Fruit fly (Drosophila melanogaster): ENCODE data around the gene CG11069.

The CG11069 gene

DNA sequence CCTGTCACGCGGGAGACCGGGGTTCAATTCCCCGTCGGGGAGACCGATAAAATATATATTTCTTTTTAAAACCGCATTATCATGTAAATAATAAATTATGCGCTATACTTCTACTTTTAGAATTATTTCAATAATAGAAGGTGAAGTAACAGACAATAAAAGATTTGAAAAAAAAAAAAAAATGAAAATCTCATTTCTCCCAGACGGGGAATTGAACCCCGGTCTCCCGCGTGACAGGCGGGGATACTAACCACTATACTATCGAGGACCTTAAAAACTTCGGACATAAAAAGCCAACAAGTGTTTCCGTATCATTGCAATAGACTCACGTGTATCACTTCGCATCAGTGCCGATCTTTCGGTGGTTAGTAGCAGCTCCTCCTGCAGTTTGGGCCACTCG, 20.3 kb downstream of the CG11069 start (continued):
- no peak for TF ChIP-seq CG12219 (GFP tag; optimal IDR thresholded peaks at IDR 0.05)
- TF ChIP-seq vvl (GFP tag; IDR thresholded peaks at IDR 0.05), result no peak
- no peak for TF ChIP-seq D19A (tag; optimal IDR thresholded peaks at IDR 0.05)
- TF ChIP-seq crc (GFP tag; optimal IDR thresholded peaks at IDR 0.05), result no peak
- TF ChIP-seq CG16813 (GFP tag; IDR thresholded peaks at IDR 0.05; ENCODE audit: partially characterized antibody), result peak; percentile 51; the same call in 2 of the 3 replicates
- TF ChIP-seq jing (GFP tag; optimal IDR thresholded peaks at IDR 0.05), result no peak
- TF ChIP-seq CG6791 (GFP tag; IDR thresholded peaks at IDR 0.05; ENCODE audit: partially characterized antibody), result peak; percentile 7; the same call in 1 of the 3 replicates
- no peak for TF ChIP-seq CG17186 (GFP tag; optimal IDR thresholded peaks at IDR 0.05)
- no peak for TF ChIP-seq mam (GFP tag; optimal IDR thresholded peaks at IDR 0.05)
- no peak for TF ChIP-seq HLH54F (GFP tag; optimal IDR thresholded peaks at IDR 0.05)
- TF ChIP-seq nau (GFP tag; optimal IDR thresholded peaks at IDR 0.05), result no peak
- no peak for TF ChIP-seq usp (GFP tag; optimal IDR thresholded peaks at IDR 0.05)
- no peak for TF ChIP-seq al (GFP tag; IDR thresholded peaks at IDR 0.05)
- TF ChIP-seq amos (GFP tag; IDR thresholded peaks at IDR 0.05; ENCODE audit: partially characterized antibody), result peak; percentile 54; the same call in 1 of the 2 replicates
- TF ChIP-seq CG9876 (GFP tag; optimal IDR thresholded peaks at IDR 0.05), result no peak
- TF ChIP-seq Nf-YB (GFP tag; optimal IDR thresholded peaks at IDR 0.05), result no peak
- no peak for TF ChIP-seq CG6813 (GFP tag; optimal IDR thresholded peaks at IDR 0.05)
- TF ChIP-seq CG8478 (optimal IDR thresholded peaks at IDR 0.05), result no peak
- no peak for TF ChIP-seq ara (GFP tag; IDR thresholded peaks at IDR 0.05)
- TF ChIP-seq stwl (tag; optimal IDR thresholded peaks at IDR 0.05), result no peak
- no peak for TF ChIP-seq Side (GFP tag; optimal IDR thresholded peaks at IDR 0.05)
- TF ChIP-seq sob (GFP tag; IDR thresholded peaks at IDR 0.05), result no peak
- no peak for TF ChIP-seq Awh (GFP tag; IDR thresholded peaks at IDR 0.05)

dm6 chr3R:24917814-24918636, 23.5 kb downstream of the CG11069 start, which contains the start of the genes PIG-S, sud1 and CG11168:
TSS of gene PIG-S (minus strand) at chr3R:24917864.
TSS of gene sud1 (minus strand) at chr3R:24917864.
TSS of gene CG11168 (plus strand) at chr3R:24918106.
- TF ChIP-seq HLH3B (GFP tag; IDR thresholded peaks at IDR 0.05) (peak; percentile 49; the same call in 1 of the 2 replicates), wor (GFP tag; IDR thresholded peaks at IDR 0.05) (no peak), Meics (GFP tag; optimal IDR thresholded peaks at IDR 0.05) (peak; percentile 65), CG15514 (GFP tag; optimal IDR thresholded peaks at IDR 0.05) (peak; percentile 66), nmo (GFP tag; optimal IDR thresholded peaks at IDR 0.05) (peak; percentile 85), gem (tag; optimal IDR thresholded peaks at IDR 0.05) (peak; percentile 82), NFAT (GFP tag; IDR thresholded peaks at IDR 0.05) (0 out of 2 replicates have a peak, but pooled peaks have one; percentile 16), Spps (tag; optimal IDR thresholded peaks at IDR 0.05) (no peak), CG13296 (GFP tag; optimal IDR thresholded peaks at IDR 0.05) (no peak), tna (GFP tag; IDR thresholded peaks at IDR 0.05; ENCODE audit: partially characterized antibody) (peak; percentile 71; the same call in 1 of the 2 replicates), tin (GFP tag; optimal IDR thresholded peaks at IDR 0.05) (peak; percentile 57), CG12659 (GFP tag; optimal IDR thresholded peaks at IDR 0.05) (peak; percentile 65), shn (GFP tag; optimal IDR thresholded peaks at IDR 0.05) (no peak), CG11696 (GFP tag; IDR thresholded peaks at IDR 0.05) (no peak), CrebB (tag; optimal IDR thresholded peaks at IDR 0.05) (no peak), CG2116 (GFP tag; optimal IDR thresholded peaks at IDR 0.05) (peak; percentile 61), caup (GFP tag; optimal IDR thresholded peaks at IDR 0.05; ENCODE audit: severe bottlenecking) (peak; percentile 50), CG2712 (tag; optimal IDR thresholded peaks at IDR 0.05) (peak; percentile 75), Lim3 (GFP tag; IDR thresholded peaks at IDR 0.05) (no peak), CG13424 (tag; optimal IDR thresholded peaks at IDR 0.05) (peak; percentile 68), Ravus (GFP tag; IDR thresholded peaks at IDR 0.05) (no peak), CG7745 (tag; optimal IDR thresholded peaks at IDR 0.05) (no peak), Max (GFP tag; optimal IDR thresholded peaks at IDR 0.05) (no peak), CG13894 (tag; optimal IDR thresholded peaks at IDR 0.05) (no peak), cwo (GFP tag; optimal IDR thresholded peaks at IDR 0.05) (no peak), HLH4C (GFP tag; IDR thresholded peaks at IDR 0.05; ENCODE audit: partially characterized antibody) (peak; percentile 89)
